Worm (Caenorhabditis elegans) whole organism, L1 larva: ENCODE measurements around the gene srp-6.
"Not testable (repeated sequence)": the region's sequence is repeated elsewhere in the genome, so short reads cannot be mapped to it uniquely, and the experiment has no call there.

Experiments used
- C34B4.2 ChIP-seq: sonication (generic microtip); optimal IDR thresholded peaks from 2 replicates; lab custom pipeline; 2017; ENCODE audit warnings: mild to moderate bottlenecking, missing genetic modification characterization, missing compliant biosample characterization
- aha-1 ChIP-seq: fragments of 150-350 bp; optimal IDR thresholded peaks from 2 replicates; lab custom pipeline; 2014; ENCODE audit warnings: missing biosample characterization, missing genetic modification characterization
- ces-1 ChIP-seq: fragments of 150-350 bp; optimal IDR thresholded peaks from 2 replicates; lab custom pipeline; 2014; ENCODE audit warnings: missing biosample characterization, missing genetic modification reagents, missing genetic modification characterization
- egl-13 ChIP-seq: sonication (generic microtip); optimal IDR thresholded peaks from 2 replicates; lab custom pipeline; 2016; ENCODE audit warnings: missing genotype, missing genetic modification reagents, missing genetic modification characterization, missing compliant biosample characterization
- ets-5 ChIP-seq: fragments of 200-800 bp; sonication (Bioruptor generic); IDR thresholded peaks from 2 replicates; pipeline ENCODE4 v1.3.6; 2022; ENCODE audit warnings: missing genetic modification characterization, missing compliant biosample characterization
- fkh-10 ChIP-seq: sonication (generic microtip); optimal IDR thresholded peaks from 2 replicates; lab custom pipeline; 2017; ENCODE audit warnings: missing biosample characterization, missing genetic modification reagents, missing genetic modification characterization
- lin-13 ChIP-seq: fragments of 150-350 bp; optimal IDR thresholded peaks from 2 replicates; lab custom pipeline; 2014; ENCODE audit warnings: missing biosample characterization, missing genetic modification reagents, missing genetic modification characterization
- lin-14 ChIP-seq: fragments of 200-800 bp; sonication (Bioruptor generic); optimal IDR thresholded peaks from 2 replicates; lab custom pipeline; 2018; ENCODE audit warnings: mild to moderate bottlenecking, missing genetic modification characterization, moderate library complexity, missing compliant biosample characterization
- lin-15B ChIP-seq: fragments of 150-350 bp; sonication (generic microtip); optimal IDR thresholded peaks from 3 replicates; lab custom pipeline; 2014; ENCODE audit warnings: missing biosample characterization, missing genetic modification characterization
- nhr-11 ChIP-seq: fragments of 150-350 bp; optimal IDR thresholded peaks from 2 replicates; lab custom pipeline; 2014; ENCODE audit warnings: missing biosample characterization, missing genetic modification characterization
- snu-23 ChIP-seq: sonication (generic microtip); optimal IDR thresholded peaks from 2 replicates; lab custom pipeline; 2016; ENCODE audit warnings: missing genetic modification characterization, missing compliant biosample characterization
- tbx-2 ChIP-seq: sonication (generic microtip); optimal IDR thresholded peaks from 2 replicates; lab custom pipeline; 2016; ENCODE audit warnings: missing genetic modification characterization, missing compliant biosample characterization
- unc-130 ChIP-seq: fragments of 150-350 bp; optimal IDR thresholded peaks from 2 replicates; lab custom pipeline; 2017; ENCODE audit warnings: missing biosample characterization, missing genetic modification characterization, inconsistent platforms
- unc-30 ChIP-seq: sonication (generic microtip); optimal IDR thresholded peaks from 2 replicates; lab custom pipeline; 2017; ENCODE audit warnings: missing biosample characterization, missing genetic modification characterization

Gene srp-6

ce11 chrV:7339831-7340230 is 46.1 kb downstream of the srp-6 start, which contains the start of gene srh-187:
Gene srh-187 (minus strand): TSS chrV:7339931.
- TF ChIP-seq unc-30 (tag; lab: Kevin White, UChicago) (no peak), C34B4.2 (tag; lab: Kevin White, UChicago) (no peak), ets-5 (GFP tag; lab: Robert Waterston, UW) (no peak), unc-130 (no peak), tbx-2 (tag; lab: Kevin White, UChicago) (no peak), aha-1 (no peak), snu-23 (GFP tag; lab: Kevin White, UChicago) (no peak), lin-15B (tag; lab: Kevin White, UChicago) (no peak), nhr-11 (no peak), lin-14 (no peak), lin-13 (GFP tag; lab: Kevin White, UChicago) (no peak), ces-1 (no peak)

ce11 chrV:7337218-7337617 is 48.7 kb downstream of the srp-6 start, which contains the start of gene F10G2.7:
Gene F10G2.7 (minus strand): TSS chrV:7337318.
- TF ChIP-seq fkh-10 (GFP tag; lab: Kevin White, UChicago); egl-13 (tag; lab: Kevin White, UChicago); unc-130: not testable (repeated sequence)
